Worm (Caenorhabditis elegans) whole organism, L4 larva: Measurements from ENCODE around the gene ZK177.9.

Experiments
- D1046.2 ChIP-seq: fragments of 200-800 bp; sonication (Bioruptor generic); IDR thresholded peaks from 2 replicates; pipeline ENCODE4 v1.3.6; 2022; ENCODE audit warnings: missing genetic modification characterization, missing compliant biosample characterization
- F37D6.2 ChIP-seq: sonication (generic microtip); optimal IDR thresholded peaks from 2 replicates; lab custom pipeline; 2016; ENCODE audit warnings: mild to moderate bottlenecking, missing genetic modification characterization, missing compliant biosample characterization
- F49E8.2 ChIP-seq: sonication (generic microtip); optimal IDR thresholded peaks from 2 replicates; lab custom pipeline; 2016; ENCODE audit warnings: missing compliant biosample characterization, mild to moderate bottlenecking, missing genetic modification characterization, borderline replicate concordance
- Y48G9A.11 ChIP-seq: fragments of 200-800 bp; sonication (Bioruptor generic); IDR thresholded peaks from 2 replicates; pipeline ENCODE4 v1.3.6; 2022; ENCODE audit warnings: missing genetic modification reagents, missing genetic modification characterization, missing compliant biosample characterization
- ZK337.2 ChIP-seq: fragments of 200-800 bp; sonication (Bioruptor generic); IDR thresholded peaks from 2 replicates; pipeline ENCODE4 v1.3.6; 2022; ENCODE audit warnings: missing genetic modification reagents, missing genetic modification characterization, missing compliant biosample characterization
- aha-1 ChIP-seq: fragments of 150-350 bp; peaks from one replicate; lab custom pipeline; 2014; ENCODE audit warnings: missing biosample characterization, missing genetic modification characterization
- daf-16 ChIP-seq, 3 experiments: sonication (generic microtip); optimal IDR thresholded peaks; 2 replicates each; lab custom pipeline; 2016 to 2017; ENCODE audit warnings: missing genetic modification characterization in 3 of 3, missing genetic modification reagents in 3 of 3, mild to moderate bottlenecking in 2 of 3, missing compliant biosample characterization in 2 of 3, missing biosample characterization in 1 of 3, moderate library complexity in 1 of 3
- dmd-6 ChIP-seq: fragments of 200-800 bp; sonication (Bioruptor generic); IDR thresholded peaks from 2 replicates; pipeline ENCODE4 v1.3.6; 2022; ENCODE audit warnings: missing genetic modification reagents, missing genetic modification characterization, missing compliant biosample characterization
- dmd-8 ChIP-seq: fragments of 200-800 bp; sonication (Bioruptor generic); IDR thresholded peaks from 2 replicates; pipeline ENCODE4 v1.3.6; 2022; ENCODE audit warnings: missing genetic modification characterization, missing compliant biosample characterization
- dpl-1 ChIP-seq: fragments of 150-350 bp; optimal IDR thresholded peaks from 2 replicates; lab custom pipeline; 2014; ENCODE audit warnings: missing biosample characterization, missing genetic modification reagents, missing genetic modification characterization
- duxl-1 ChIP-seq: sonication (generic microtip); optimal IDR thresholded peaks from 2 replicates; lab custom pipeline; 2016; ENCODE audit warnings: mild to moderate bottlenecking, missing genetic modification characterization, moderate library complexity, missing compliant biosample characterization; ENCODE audit not compliant: poor library complexity
- egl-43 ChIP-seq: fragments of 200-800 bp; sonication (Bioruptor generic); IDR thresholded peaks from 2 replicates; pipeline ENCODE4 v1.3.6; 2022; ENCODE audit warnings: missing genetic modification reagents, missing genetic modification characterization, missing compliant biosample characterization
- hlh-11 ChIP-seq: fragments of 200-800 bp; sonication (Bioruptor generic); optimal IDR thresholded peaks from 2 replicates; lab custom pipeline; 2018; ENCODE audit warnings: mild to moderate bottlenecking, missing genetic modification characterization, missing compliant biosample characterization
- hmg-1.1 ChIP-seq: fragments of 200-800 bp; sonication (Bioruptor generic); IDR thresholded peaks from 2 replicates; pipeline ENCODE4 v1.3.6; 2022; ENCODE audit warnings: missing genetic modification reagents, missing genetic modification characterization, missing compliant biosample characterization
- lin-15B ChIP-seq: fragments of 150-350 bp; sonication (generic microtip); optimal IDR thresholded peaks from 3 replicates; lab custom pipeline; 2014; ENCODE audit warnings: missing biosample characterization, missing genetic modification characterization
- lsy-2 ChIP-seq, 2 experiments: fragments of 150-350 bp in 1 of 2; sonication (generic microtip) in 1 of 2; optimal IDR thresholded peaks; 2 replicates each; lab custom pipeline; 2014 to 2017; ENCODE audit warnings: missing biosample characterization in 2 of 2, missing genetic modification characterization in 2 of 2
- madf-9 ChIP-seq: fragments of 200-800 bp; sonication (Bioruptor generic); conservative IDR thresholded peaks from 2 replicates; pipeline ENCODE4 v1.3.6; 2022; ENCODE audit warnings: missing genetic modification reagents, missing genetic modification characterization, missing compliant biosample characterization
- mep-1 ChIP-seq: fragments of 150-350 bp; sonication (generic microtip); optimal IDR thresholded peaks from 3 replicates; lab custom pipeline; 2014; ENCODE audit warnings: missing biosample characterization, missing genetic modification characterization
- mes-2 ChIP-seq: sonication (generic microtip); optimal IDR thresholded peaks from 2 replicates; lab custom pipeline; 2016; ENCODE audit warnings: missing genotype, mild to moderate bottlenecking, missing genetic modification characterization, missing compliant biosample characterization; ENCODE audit not compliant: poor library complexity, severe bottlenecking
- nhr-102 ChIP-seq: sonication (generic microtip); optimal IDR thresholded peaks from 2 replicates; lab custom pipeline; 2016; ENCODE audit warnings: mild to moderate bottlenecking, missing genetic modification characterization, moderate library complexity, missing compliant biosample characterization
- nhr-25 ChIP-seq: sonication (generic microtip); optimal IDR thresholded peaks from 2 replicates; lab custom pipeline; 2017; ENCODE audit warnings: missing genetic modification characterization, mild to moderate bottlenecking, missing compliant biosample characterization, antibody characterized with exemption, moderate library complexity, borderline replicate concordance; ENCODE audit not compliant: insufficient read depth
- nhr-41 ChIP-seq: fragments of 200-800 bp; sonication (Bioruptor generic); IDR thresholded peaks from 2 replicates; pipeline ENCODE4 v1.3.6; 2022; ENCODE audit warnings: missing genetic modification reagents, missing genetic modification characterization, missing compliant biosample characterization
- nhr-42 ChIP-seq: fragments of 200-800 bp; sonication (Bioruptor generic); IDR thresholded peaks from 2 replicates; pipeline ENCODE4 v1.3.6; 2022; ENCODE audit warnings: missing genetic modification characterization, missing compliant biosample characterization
- nhr-77 ChIP-seq: fragments of 150-350 bp; optimal IDR thresholded peaks from 2 replicates; lab custom pipeline; 2014; ENCODE audit warnings: missing biosample characterization, missing genetic modification characterization
- pha-4 ChIP-seq, 2 experiments: fragments of 150-350 bp in 1 of 2; fragments of 200-800 bp in 1 of 2; sonication (Bioruptor generic) in 1 of 2; IDR thresholded peaks in 1 of 2; optimal IDR thresholded peaks in 1 of 2; 2 replicates each; pipeline versions ENCODE4 v1.3.6 to Lab custom; 2014 to 2022; ENCODE audit warnings: missing genetic modification characterization in 2 of 2, missing genetic modification reagents in 2 of 2, missing biosample characterization in 1 of 2, missing compliant biosample characterization in 1 of 2
- pqm-1 ChIP-seq: sonication (generic microtip); optimal IDR thresholded peaks from 2 replicates; lab custom pipeline; 2017; ENCODE audit warnings: missing biosample characterization, missing genetic modification characterization
- rbr-2 ChIP-seq: sonication (generic microtip); optimal IDR thresholded peaks from 2 replicates; lab custom pipeline; 2016; ENCODE audit warnings: missing genotype, missing genetic modification characterization, missing compliant biosample characterization
- saeg-2 ChIP-seq: fragments of 200-800 bp; sonication (Bioruptor generic); IDR thresholded peaks from 2 replicates; pipeline ENCODE4 v1.3.6; 2022; ENCODE audit warnings: missing genetic modification reagents, missing genetic modification characterization, missing compliant biosample characterization
- snpc-1.2 ChIP-seq: fragments of 200-800 bp; sonication (Bioruptor generic); IDR thresholded peaks from 2 replicates; pipeline ENCODE4 v1.3.6; 2022; ENCODE audit warnings: missing genetic modification reagents, missing genetic modification characterization, missing compliant biosample characterization
- snpc-4 ChIP-seq: fragments of 150-350 bp; optimal IDR thresholded peaks from 2 replicates; lab custom pipeline; 2014; ENCODE audit warnings: missing biosample characterization, missing genetic modification characterization
- unc-130 ChIP-seq: sonication (generic microtip); optimal IDR thresholded peaks from 2 replicates; lab custom pipeline; 2016; ENCODE audit warnings: missing genetic modification reagents, missing genetic modification characterization, missing compliant biosample characterization
- unc-39 ChIP-seq: sonication (generic microtip); optimal IDR thresholded peaks from 2 replicates; lab custom pipeline; 2017; ENCODE audit warnings: missing biosample characterization, missing genetic modification characterization
- vab-7 ChIP-seq: fragments of 200-800 bp; sonication (Bioruptor generic); IDR thresholded peaks from 2 replicates; pipeline ENCODE4 v1.3.6; 2022; ENCODE audit warnings: missing genetic modification reagents, missing genetic modification characterization, missing compliant biosample characterization

The ZK177.9 gene

ce11 chrII:5511417-5512353, 5.9 kb downstream of the ZK177.9 start (continued):
- TF ChIP-seq nhr-102 (tag; lab: Kevin White, UChicago) (no peak), madf-9 (GFP tag; lab: Robert Waterston, UW) (0 out of 2 replicates have a peak, but pooled peaks have one; percentile 41), snpc-4 (tag; lab: Kevin White, UChicago) (no peak), vab-7 (GFP tag; lab: Robert Waterston, UW) (no peak), aha-1 (tag; lab: Kevin White, UChicago) (peak; percentile 46), dmd-8 (GFP tag; lab: Robert Waterston, UW) (no peak), mes-2 (tag; lab: Kevin White, UChicago) (peak; percentile 80), D1046.2 (no peak), hmg-1.1 (GFP tag; lab: Robert Waterston, UW) (no peak), unc-130 (GFP tag; lab: Kevin White, UChicago) (peak; percentile 72), Y48G9A.11 (GFP tag; lab: Robert Waterston, UW) (peak; percentile 55; the same call in 1 of the 2 replicates), F37D6.2 (tag; lab: Kevin White, UChicago) (no peak), rbr-2 (tag; lab: Kevin White, UChicago) (peak; percentile 2), lsy-2 (tag; optimal IDR thresholded peaks at IDR 0.05; lab: Kevin White, UChicago) (peak in 1 of 2 experiments; percentile 13), pha-4 (GFP tag; IDR thresholded peaks at IDR 0.05; lab: Robert Waterston, UW) (no peak), pha-4 (tag; optimal IDR thresholded peaks at IDR 0.05; lab: Kevin White, UChicago) (no peak), ZK337.2 (GFP tag; lab: Robert Waterston, UW) (0 out of 2 replicates have a peak, but pooled peaks have one; percentile 49), duxl-1 (peak; percentile 17), dmd-6 (GFP tag; lab: Robert Waterston, UW) (0 out of 2 replicates have a peak, but pooled peaks have one; percentile 14), hlh-11 (tag; lab: Kevin White, UChicago) (no peak), F49E8.2 (tag; lab: Kevin White, UChicago) (peak; percentile 43), dpl-1 (no peak)

ce11 chrII:5505820-5506287, 11.7 kb downstream of the ZK177.9 start, which contains the start of gene npp-24:
Gene npp-24, plus strand, starts transcription at chrII:5505870.
- no peak for TF ChIP-seq nhr-41 (GFP tag; lab: Robert Waterston, UW)
- peak; percentile 42 for TF ChIP-seq mes-2 (tag; lab: Kevin White, UChicago)

DNA sequence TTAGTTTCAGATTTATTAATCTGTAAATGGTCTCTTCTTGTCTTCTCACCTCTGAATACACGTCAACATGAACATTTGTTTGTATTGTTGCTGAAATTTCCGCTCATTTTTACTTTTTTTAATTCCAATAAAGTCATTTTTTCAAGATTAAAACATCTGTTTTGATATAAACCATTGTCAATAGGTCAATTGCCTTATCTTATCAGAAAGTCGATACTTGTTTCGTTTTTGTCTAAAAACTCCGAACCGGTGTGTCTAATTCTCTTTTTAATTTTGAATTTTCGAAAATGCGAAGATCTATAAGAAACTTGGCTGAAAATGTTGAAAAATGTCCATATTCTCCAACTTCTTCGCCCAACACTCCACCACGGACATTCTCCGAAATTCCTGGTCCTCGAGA, 13.8 kb downstream of the ZK177.9 start, which contains the start of gene cyp-44A1:
cyp-44A1 (plus strand) TSS at position 285 of the 400 bp plus-strand sequence.
- TF ChIP-seq snpc-1.2 (GFP tag; lab: Robert Waterston, UW) (no peak), egl-43 (GFP tag; lab: Robert Waterston, UW) (no peak), mep-1 (no peak), saeg-2 (no peak), hlh-11 (tag; lab: Kevin White, UChicago) (no peak), nhr-42 (no peak), lin-15B (tag; lab: Kevin White, UChicago) (no peak), daf-16 (GFP tag; optimal IDR thresholded peaks at IDR 0.05; lab: Kevin White, UChicago) (no peak), daf-16 (tag; optimal IDR thresholded peaks at IDR 0.05; lab: Kevin White, UChicago) (peak; percentile 78), nhr-25 (tag; lab: Kevin White, UChicago) (no peak), pqm-1 (tag; lab: Kevin White, UChicago) (peak; percentile 3), vab-7 (GFP tag; lab: Robert Waterston, UW) (no peak), hmg-1.1 (GFP tag; lab: Robert Waterston, UW) (no peak), Y48G9A.11 (GFP tag; lab: Robert Waterston, UW) (no peak), F49E8.2 (tag; lab: Kevin White, UChicago) (no peak), nhr-77 (tag; lab: Kevin White, UChicago) (no peak), unc-39 (no peak)
